Fruit fly (Drosophila melanogaster) whole organism, embryonic: ENCODE data around the gene RhoGAP93B.

Experiments
- Bteb2 ChIP-seq: fragments of 200-800 bp; sonication (Bioruptor generic); optimal IDR thresholded peaks from 2 replicates; lab custom pipeline; 2016; ENCODE audit warnings: missing biosample characterization, missing genetic modification characterization
- C15 ChIP-seq: fragments of 200-800 bp; sonication (Bioruptor generic); IDR thresholded peaks from 3 replicates; pipeline ENCODE4 v1.3.6; 2022; ENCODE audit warnings: missing biosample characterization, missing genetic modification characterization
- CG10565 ChIP-seq: fragments of 200-800 bp; sonication (Bioruptor generic); optimal IDR thresholded peaks from 3 replicates; lab custom pipeline; 2016; ENCODE audit warnings: missing biosample characterization, mild to moderate bottlenecking, missing genetic modification characterization
- CG11085 ChIP-seq: fragments of 200-800 bp; sonication (Bioruptor generic); IDR thresholded peaks from 2 replicates; pipeline ENCODE4 v1.3.6; 2022; ENCODE audit warnings: missing biosample characterization, missing genetic modification characterization
- CG12299 ChIP-seq: fragments of 200-800 bp; sonication (Bioruptor generic); optimal IDR thresholded peaks from 2 replicates; lab custom pipeline; 2018; ENCODE audit warnings: missing biosample characterization, mild to moderate bottlenecking, missing genetic modification characterization
- CG14965 ChIP-seq: fragments of 200-800 bp; sonication (Bioruptor generic); optimal IDR thresholded peaks from 2 replicates; lab custom pipeline; 2016; ENCODE audit warnings: missing biosample characterization, missing genetic modification characterization, borderline replicate concordance
- CG16779 ChIP-seq: fragments of 200-800 bp; sonication (Bioruptor generic); IDR thresholded peaks from 2 replicates; pipeline ENCODE4 v1.3.6; 2022; ENCODE audit warnings: missing biosample characterization, missing genetic modification characterization
- CG17612 ChIP-seq: fragments of 200-800 bp; sonication (Bioruptor generic); IDR thresholded peaks from 2 replicates; pipeline ENCODE4 v1.3.6; 2022; ENCODE audit warnings: missing biosample characterization, missing genetic modification characterization
- CG17802 ChIP-seq: fragments of 200-800 bp; sonication (Bioruptor generic); optimal IDR thresholded peaks from 2 replicates; lab custom pipeline; 2018; ENCODE audit warnings: missing biosample characterization, mild to moderate bottlenecking, missing genetic modification characterization, moderate library complexity
- CG18619 ChIP-seq: fragments of 200-800 bp; sonication (Bioruptor generic); optimal IDR thresholded peaks from 3 replicates; lab custom pipeline; 2017; ENCODE audit warnings: missing biosample characterization, mild to moderate bottlenecking, missing genetic modification characterization
- CG18764 ChIP-seq: fragments of 200-800 bp; sonication (Bioruptor generic); optimal IDR thresholded peaks from 3 replicates; lab custom pipeline; 2016; ENCODE audit warnings: missing biosample characterization, missing genetic modification characterization
- CG2120 ChIP-seq: fragments of 200-800 bp; sonication (Bioruptor generic); optimal IDR thresholded peaks from 3 replicates; lab custom pipeline; 2016; ENCODE audit warnings: missing biosample characterization, missing genetic modification characterization
- CG2875 ChIP-seq: fragments of 200-800 bp; sonication (Bioruptor generic); optimal IDR thresholded peaks from 2 replicates; lab custom pipeline; 2017; ENCODE audit warnings: missing biosample characterization, mild to moderate bottlenecking, missing genetic modification characterization, missing genetic modification reagents
- CG31388 ChIP-seq: fragments of 200-800 bp; sonication (Bioruptor generic); optimal IDR thresholded peaks from 2 replicates; lab custom pipeline; 2016; ENCODE audit warnings: missing biosample characterization, missing genetic modification characterization
- CG3281 ChIP-seq: fragments of 200-800 bp; sonication (Bioruptor generic); optimal IDR thresholded peaks from 3 replicates; lab custom pipeline; 2017; ENCODE audit warnings: missing biosample characterization, mild to moderate bottlenecking, missing genetic modification characterization
- CG42726 ChIP-seq: fragments of 200-800 bp; sonication (Bioruptor generic); IDR thresholded peaks from 2 replicates; pipeline ENCODE4 v1.3.6; 2022; ENCODE audit warnings: missing biosample characterization, missing genetic modification characterization; ENCODE audit not compliant: partially characterized antibody
- CG4328 ChIP-seq: fragments of 200-800 bp; sonication (Bioruptor generic); optimal IDR thresholded peaks from 3 replicates; lab custom pipeline; 2017; ENCODE audit warnings: missing biosample characterization, missing genetic modification reagents, missing genetic modification characterization
- CG4617 ChIP-seq: fragments of 200-800 bp; sonication (Bioruptor generic); optimal IDR thresholded peaks from 3 replicates; lab custom pipeline; 2016; ENCODE audit warnings: missing biosample characterization, missing genetic modification characterization, borderline replicate concordance
- CG6683 ChIP-seq: fragments of 200-800 bp; sonication (Bioruptor generic); optimal IDR thresholded peaks from 2 replicates; lab custom pipeline; 2017; ENCODE audit warnings: missing biosample characterization, mild to moderate bottlenecking, missing genetic modification characterization, missing genetic modification reagents
- CG7745 ChIP-seq: fragments of 200-800 bp; sonication (Bioruptor generic); optimal IDR thresholded peaks from 2 replicates; lab custom pipeline; 2018; ENCODE audit warnings: missing biosample characterization, mild to moderate bottlenecking, missing genetic modification characterization, moderate library complexity
- CG7786 ChIP-seq: fragments of 200-800 bp; sonication (Bioruptor generic); optimal IDR thresholded peaks from 2 replicates; lab custom pipeline; 2016; ENCODE audit warnings: missing biosample characterization, missing genetic modification characterization
- CG8478 ChIP-seq: fragments of >200 bp; optimal IDR thresholded peaks from 2 replicates; lab custom pipeline; 2018
- CG8765 ChIP-seq: fragments of 200-800 bp; sonication (Bioruptor generic); IDR thresholded peaks from 2 replicates; pipeline ENCODE4 v1.3.6; 2022; ENCODE audit warnings: missing biosample characterization, missing genetic modification characterization
- CTCF ChIP-seq: fragments of 200-800 bp; sonication (Bioruptor generic); optimal IDR thresholded peaks from 2 replicates; lab custom pipeline; 2017; ENCODE audit warnings: missing biosample characterization, mild to moderate bottlenecking, missing genetic modification characterization, moderate library complexity
- Dip2 ChIP-seq: fragments of 200-800 bp; sonication (Bioruptor generic); IDR thresholded peaks from 2 replicates; pipeline ENCODE4 v1.3.6; 2022; ENCODE audit warnings: missing biosample characterization, missing genetic modification characterization
- E2f1 ChIP-seq: fragments of 200-800 bp; sonication (Bioruptor generic); IDR thresholded peaks from 2 replicates; pipeline ENCODE4 v1.3.6; 2022; ENCODE audit warnings: missing biosample characterization, missing genetic modification characterization
- Hr3 ChIP-seq: fragments of 200-800 bp; sonication (Bioruptor generic); optimal IDR thresholded peaks from 3 replicates; lab custom pipeline; 2016; ENCODE audit warnings: missing biosample characterization, missing genetic modification characterization
- Sox102F ChIP-seq: fragments of 200-800 bp; sonication (Bioruptor generic); optimal IDR thresholded peaks from 2 replicates; lab custom pipeline; 2018; ENCODE audit warnings: missing biosample characterization, mild to moderate bottlenecking, missing genetic modification characterization, moderate library complexity
- Usf ChIP-seq: fragments of 200-800 bp; sonication (Bioruptor generic); optimal IDR thresholded peaks from 2 replicates; lab custom pipeline; 2017; ENCODE audit warnings: missing genotype, missing biosample characterization, missing genetic modification characterization
- bowl ChIP-seq: fragments of 200-800 bp; sonication (Bioruptor generic); IDR thresholded peaks from 2 replicates; pipeline ENCODE4 v1.3.6; 2022; ENCODE audit warnings: missing biosample characterization, missing genetic modification characterization
- cato ChIP-seq: fragments of 200-800 bp; sonication (Bioruptor generic); optimal IDR thresholded peaks from 2 replicates; lab custom pipeline; 2016; ENCODE audit warnings: missing biosample characterization, missing genetic modification characterization, borderline replicate concordance
- chn ChIP-seq: fragments of 200-800 bp; sonication (Bioruptor generic); optimal IDR thresholded peaks from 2 replicates; lab custom pipeline; 2016; ENCODE audit warnings: missing biosample characterization, missing genetic modification characterization
- danr ChIP-seq: fragments of 200-800 bp; sonication (Bioruptor generic); IDR thresholded peaks from 2 replicates; pipeline ENCODE4 v1.3.6; 2022; ENCODE audit warnings: missing biosample characterization, missing genetic modification characterization
- dmrt11E ChIP-seq: fragments of 200-800 bp; sonication (Bioruptor generic); optimal IDR thresholded peaks from 3 replicates; lab custom pipeline; 2018; ENCODE audit warnings: missing biosample characterization, mild to moderate bottlenecking, missing genetic modification characterization, moderate library complexity
- ewg ChIP-seq: fragments of 200-800 bp; sonication (Bioruptor generic); optimal IDR thresholded peaks from 3 replicates; lab custom pipeline; 2017; ENCODE audit warnings: mild to moderate bottlenecking, missing biosample characterization, missing genetic modification reagents, missing genetic modification characterization
- eyg ChIP-seq: fragments of 200-800 bp; sonication (Bioruptor generic); optimal IDR thresholded peaks from 3 replicates; lab custom pipeline; 2016; ENCODE audit warnings: missing biosample characterization, missing genetic modification characterization
- hbn ChIP-seq: fragments of 200-800 bp; sonication (Bioruptor generic); IDR thresholded peaks from 2 replicates; pipeline ENCODE4 v1.3.6; 2022; ENCODE audit warnings: missing biosample characterization, missing genetic modification characterization; ENCODE audit not compliant: partially characterized antibody
- hth ChIP-seq: fragments of >200 bp; optimal IDR thresholded peaks from 2 replicates; lab custom pipeline; 2017; ENCODE audit warnings: inconsistent platforms
- ind ChIP-seq: fragments of 200-800 bp; sonication (Bioruptor generic); optimal IDR thresholded peaks from 3 replicates; lab custom pipeline; 2016; ENCODE audit warnings: missing biosample characterization, missing genetic modification characterization
- insv ChIP-seq, 2 experiments: fragments of 200-800 bp; sonication (Bioruptor generic); optimal IDR thresholded peaks; 3 replicates each; lab custom pipeline; 2016 to 2018; ENCODE audit warnings: missing biosample characterization in 2 of 2, missing genetic modification characterization in 2 of 2
- inv ChIP-seq: fragments of 200-800 bp; sonication (Bioruptor generic); IDR thresholded peaks from 2 replicates; pipeline ENCODE4 v1.3.6; 2022; ENCODE audit warnings: missing biosample characterization, missing genetic modification characterization; ENCODE audit not compliant: partially characterized antibody
- ken ChIP-seq: fragments of 200-800 bp; sonication (Bioruptor generic); IDR thresholded peaks from 3 replicates; pipeline ENCODE4 v1.3.6; 2022; ENCODE audit warnings: missing biosample characterization, missing genetic modification characterization
- knrl ChIP-seq: fragments of 200-800 bp; sonication (Bioruptor generic); IDR thresholded peaks from 3 replicates; pipeline ENCODE4 v1.3.6; 2022; ENCODE audit warnings: missing biosample characterization, missing genetic modification characterization; ENCODE audit not compliant: partially characterized antibody
- lab ChIP-seq: fragments of 200-800 bp; sonication (Bioruptor generic); optimal IDR thresholded peaks from 3 replicates; lab custom pipeline; 2017; ENCODE audit warnings: missing biosample characterization, missing genetic modification characterization, mild to moderate bottlenecking, moderate library complexity, missing genetic modification reagents
- org-1 ChIP-seq: fragments of 200-800 bp; sonication (Bioruptor generic); optimal IDR thresholded peaks from 2 replicates; lab custom pipeline; 2017; ENCODE audit warnings: missing biosample characterization, missing genetic modification characterization
- peb ChIP-seq: fragments of 200-800 bp; sonication (Bioruptor generic); IDR thresholded peaks from 2 replicates; pipeline ENCODE4 v1.3.6; 2022; ENCODE audit warnings: missing biosample characterization, missing genetic modification characterization
- pfk ChIP-seq: fragments of 200-800 bp; sonication (Bioruptor generic); optimal IDR thresholded peaks from 2 replicates; lab custom pipeline; 2018; ENCODE audit warnings: missing biosample characterization, mild to moderate bottlenecking, missing genetic modification characterization, moderate library complexity
- sisA ChIP-seq: fragments of 200-800 bp; sonication (Bioruptor generic); IDR thresholded peaks from 2 replicates; pipeline ENCODE4 v1.3.6; 2022; ENCODE audit warnings: missing biosample characterization, missing genetic modification characterization
- trem ChIP-seq: fragments of 200-800 bp; optimal IDR thresholded peaks from 3 replicates; lab custom pipeline; 2019; ENCODE audit warnings: missing biosample characterization, mild to moderate bottlenecking, missing genetic modification characterization, moderate library complexity
- unc-4 ChIP-seq: fragments of 200-800 bp; sonication (Bioruptor generic); IDR thresholded peaks from 2 replicates; pipeline ENCODE4 v1.3.6; 2022; ENCODE audit warnings: missing biosample characterization, missing genetic modification characterization; ENCODE audit not compliant: partially characterized antibody

RhoGAP93B gene

dm6 chr3R:21112742-21113465 lies 15.3 kb upstream of the RhoGAP93B start (continued):
- peak; percentile 79 for TF ChIP-seq ewg
- TF ChIP-seq Bteb2 (GFP tag; lab: Kevin White, UChicago), result peak; percentile 89
- no peak for TF ChIP-seq Dip2 (GFP tag; lab: Robert Waterston, UW)
- peak; percentile 44 for TF ChIP-seq pfk (GFP tag; lab: Kevin White, UChicago)
- TF ChIP-seq insv (GFP tag; optimal IDR thresholded peaks at IDR 0.05; lab: Kevin White, UChicago), result peak in 1 of 2 experiments; percentile 38
- peak; percentile 73 for TF ChIP-seq CG18764
- no peak for TF ChIP-seq hth (lab: Kevin White, UChicago)
- TF ChIP-seq CG4617 (GFP tag; lab: Kevin White, UChicago), result peak; percentile 66
- TF ChIP-seq inv, result no peak
- peak; percentile 64 for TF ChIP-seq danr (GFP tag; lab: Robert Waterston, UW)
- TF ChIP-seq org-1 (GFP tag; lab: Kevin White, UChicago), result peak; percentile 89
- peak; percentile 73 for TF ChIP-seq cato (GFP tag; lab: Kevin White, UChicago)
- 0 out of 3 replicates have a peak, but pooled peaks have one; percentile 50 for TF ChIP-seq C15
- TF ChIP-seq CG7786, result peak; percentile 91
- TF ChIP-seq ken (GFP tag; lab: Robert Waterston, UW), result peak; percentile 82
- TF ChIP-seq Hr3 (GFP tag; lab: Kevin White, UChicago), result peak; percentile 80
- peak; percentile 93 for TF ChIP-seq CG2120 (GFP tag; lab: Kevin White, UChicago)
- peak; percentile 88 for TF ChIP-seq CG18619 (GFP tag; lab: Kevin White, UChicago)
- no peak for TF ChIP-seq unc-4 (GFP tag; lab: Robert Waterston, UW)
- TF ChIP-seq CG14965 (GFP tag; lab: Kevin White, UChicago), result peak; percentile 66
- 0 out of 2 replicates have a peak, but pooled peaks have one; percentile 47 for TF ChIP-seq CG8765
- TF ChIP-seq E2f1 (GFP tag; lab: Robert Waterston, UW), result peak; percentile 76
- TF ChIP-seq bowl (GFP tag; lab: Robert Waterston, UW), result peak; percentile 70
- TF ChIP-seq CTCF (GFP tag; lab: Kevin White, UChicago), result peak; percentile 28
- peak; percentile 78 for TF ChIP-seq CG12299 (tag; lab: Kevin White, UChicago)
- TF ChIP-seq chn (GFP tag; lab: Kevin White, UChicago), result peak; percentile 80
- TF ChIP-seq CG11085 (GFP tag; lab: Robert Waterston, UW), result peak; percentile 57; the same call in 1 of the 2 replicates
- TF ChIP-seq CG8478 (lab: Kevin White, UChicago), result no peak
- TF ChIP-seq peb (GFP tag; lab: Robert Waterston, UW), result peak; percentile 74
- TF ChIP-seq CG6683 (GFP tag; lab: Kevin White, UChicago), result no peak
- TF ChIP-seq CG7745 (tag; lab: Kevin White, UChicago), result peak; percentile 42
- TF ChIP-seq CG16779 (GFP tag; lab: Robert Waterston, UW), result peak; percentile 81
- peak; percentile 22 for TF ChIP-seq CG31388
- peak; percentile 36; the same call in 1 of the 2 replicates for TF ChIP-seq CG17612 (GFP tag; lab: Robert Waterston, UW)
- TF ChIP-seq knrl (GFP tag; lab: Robert Waterston, UW), result no peak
- no peak for TF ChIP-seq CG42726 (GFP tag; lab: Robert Waterston, UW)
- peak; percentile 44 for TF ChIP-seq Usf (GFP tag; lab: Kevin White, UChicago)
- peak; percentile 85 for TF ChIP-seq CG3281 (GFP tag; lab: Kevin White, UChicago)
- peak; percentile 80 for TF ChIP-seq sisA (GFP tag; lab: Robert Waterston, UW)
- TF ChIP-seq lab (GFP tag; lab: Kevin White, UChicago), result no peak
- no peak for TF ChIP-seq CG4328
- peak; percentile 89 for TF ChIP-seq CG2875 (GFP tag; lab: Kevin White, UChicago)
- peak; percentile 86 for TF ChIP-seq trem (tag; lab: Kevin White, UChicago)
- TF ChIP-seq hbn, result no peak
- peak; percentile 50 for TF ChIP-seq ind
- TF ChIP-seq CG17802 (tag; lab: Kevin White, UChicago), result peak; percentile 75
- peak; percentile 74 for TF ChIP-seq dmrt11E (tag; lab: Kevin White, UChicago)
- peak; percentile 15 for TF ChIP-seq CG10565
- peak; percentile 92 for TF ChIP-seq Sox102F (GFP tag; lab: Kevin White, UChicago)
- peak; percentile 86 for TF ChIP-seq eyg (GFP tag; lab: Kevin White, UChicago)
